Worm (Caenorhabditis elegans): ENCODE measurements around the gene nmr-1.

The nmr-1 gene

ce11 chrII:5436833-5437232 lies 9.6 kb downstream of the nmr-1 start, which contains the start of gene dct-5:
TSS of gene dct-5 (minus strand) at chrII:5436933.
- TF ChIP-seq nhr-28 (tag; optimal IDR thresholded peaks at IDR 0.05) (no peak), unc-39 (tag; optimal IDR thresholded peaks at IDR 0.05) (no peak), ceh-9 (tag; optimal IDR thresholded peaks at IDR 0.05) (no peak), nhr-25 (tag; optimal IDR thresholded peaks at IDR 0.05) (peak; percentile 29)

ce11 chrII:5433069-5433468 lies 13.3 kb downstream of the nmr-1 start, which contains the start of gene srx-114:
TSS of gene srx-114 (minus strand) at chrII:5433169.
- TF ChIP-seq nhr-77 (tag; optimal IDR thresholded peaks at IDR 0.05) (no peak), lsy-12 (tag; optimal IDR thresholded peaks at IDR 0.05) (no peak), ama-1 (optimal IDR thresholded peaks at IDR 0.05) (no peak), ztf-11 (tag; optimal IDR thresholded peaks at IDR 0.05) (no peak), elt-2 (tag; optimal IDR thresholded peaks at IDR 0.05) (no peak), tbx-2 (tag; optimal IDR thresholded peaks at IDR 0.05) (no peak), jun-1 (tag; optimal IDR thresholded peaks at IDR 0.05) (no peak), mml-1 (tag; optimal IDR thresholded peaks at IDR 0.05) (no peak), elt-1 (tag; optimal IDR thresholded peaks at IDR 0.05) (no peak), unc-39 (tag; optimal IDR thresholded peaks at IDR 0.05) (no peak), lin-15B (tag; optimal IDR thresholded peaks at IDR 0.05) (no peak), ceh-82 (tag; optimal IDR thresholded peaks at IDR 0.05) (no peak), nhr-237 (tag; optimal IDR thresholded peaks at IDR 0.05) (no peak), aly-2 (tag; optimal IDR thresholded peaks at IDR 0.05) (no peak), nfya-1 (tag; optimal IDR thresholded peaks at IDR 0.05; ENCODE audit: insufficient read depth) (no peak), ceh-16 (tag; optimal IDR thresholded peaks at IDR 0.05) (no peak)

ce11 chrII:5429522-5430257 lies 16.7 kb downstream of the nmr-1 start, which contains the start of the genes F07F6.4 and F07F6.2:
TSS of gene F07F6.4 (minus strand) at chrII:5429572.
TSS of gene F07F6.2 (plus strand) at chrII:5430207.
- TF ChIP-seq R02D3.7 (tag; optimal IDR thresholded peaks at IDR 0.05) (no peak), nhr-23 (tag; optimal IDR thresholded peaks at IDR 0.05) (no peak), sea-2 (GFP tag; optimal IDR thresholded peaks at IDR 0.05) (no peak), ceh-82 (tag; optimal IDR thresholded peaks at IDR 0.05) (no peak), fkh-2 (tag; optimal IDR thresholded peaks at IDR 0.05) (no peak), nhr-25 (tag; optimal IDR thresholded peaks at IDR 0.05) (peak; percentile 7), lin-39 (tag; optimal IDR thresholded peaks at IDR 0.05) (no peak), nhr-76 (tag; optimal IDR thresholded peaks at IDR 0.05) (no peak), daf-12 (tag; optimal IDR thresholded peaks at IDR 0.05) (no peak), elt-1 (tag; optimal IDR thresholded peaks at IDR 0.05) (no peak), elt-3 (tag; optimal IDR thresholded peaks at IDR 0.05) (no peak), nhr-11 (tag; optimal IDR thresholded peaks at IDR 0.05) (no peak), aly-2 (tag; optimal IDR thresholded peaks at IDR 0.05) (no peak), nfya-1 (tag; optimal IDR thresholded peaks at IDR 0.05; ENCODE audit: insufficient read depth) (peak; percentile 31), nhr-28 (tag; optimal IDR thresholded peaks at IDR 0.05) (no peak), pqm-1 (tag; optimal IDR thresholded peaks at IDR 0.05) (no peak), zag-1 (tag; optimal IDR thresholded peaks at IDR 0.05) (no peak), nhr-12 (tag; optimal IDR thresholded peaks at IDR 0.05) (no peak), nhr-77 (tag; optimal IDR thresholded peaks at IDR 0.05) (no peak), snpc-4 (tag; optimal IDR thresholded peaks at IDR 0.05) (peak; percentile 41), egl-27 (tag; optimal IDR thresholded peaks at IDR 0.05) (no peak), pha-4 (tag; optimal IDR thresholded peaks at IDR 0.05) (no peak), ceh-9 (tag; optimal IDR thresholded peaks at IDR 0.05) (no peak), jun-1 (tag; optimal IDR thresholded peaks at IDR 0.05) (no peak), ama-1 (optimal IDR thresholded peaks at IDR 0.05) (no peak), tbx-2 (tag; optimal IDR thresholded peaks at IDR 0.05) (no peak), elt-2 (tag; optimal IDR thresholded peaks at IDR 0.05) (peak; percentile 49), hmg-11 (tag; optimal IDR thresholded peaks at IDR 0.05) (peak; percentile 22), lin-15B (tag; optimal IDR thresholded peaks at IDR 0.05) (peak; percentile 28), fos-1 (tag; optimal IDR thresholded peaks at IDR 0.05) (no peak), ceh-28 (tag; optimal IDR thresholded peaks at IDR 0.05) (no peak), mdl-1 (tag; optimal IDR thresholded peaks at IDR 0.05) (no peak), ztf-4 (tag; optimal IDR thresholded peaks at IDR 0.05) (no peak), nhr-67 (tag; optimal IDR thresholded peaks at IDR 0.05) (no peak)
